Worm (Caenorhabditis elegans) whole organism, L1 larva: ENCODE data around the gene csn-6.

Experiments used
- blmp-1 ChIP-seq: fragments of 150-350 bp; optimal IDR thresholded peaks from 2 replicates; lab custom pipeline; 2014; ENCODE audit warnings: missing biosample characterization, missing genetic modification characterization
- ceh-63 ChIP-seq: fragments of 200-800 bp; sonication (Bioruptor generic); optimal IDR thresholded peaks from 2 replicates; lab custom pipeline; 2018; ENCODE audit warnings: mild to moderate bottlenecking, missing genetic modification characterization, missing compliant biosample characterization
- elt-3 ChIP-seq, 6 experiments: fragments of 150-350 bp in 1 of 6; sonication (generic microtip); optimal IDR thresholded peaks; 2 replicates each; lab custom pipeline; 2017 to 2018; ENCODE audit warnings: missing biosample characterization in 6 of 6, missing genetic modification characterization in 6 of 6, inconsistent platforms in 1 of 6
- lin-39 ChIP-seq: fragments of 150-350 bp; optimal IDR thresholded peaks from 2 replicates; lab custom pipeline; 2014; ENCODE audit warnings: missing biosample characterization, missing genetic modification reagents, missing genetic modification characterization
- tlp-1 ChIP-seq: fragments of 150-350 bp; optimal IDR thresholded peaks from 2 replicates; lab custom pipeline; 2014; ENCODE audit warnings: missing biosample characterization, missing genetic modification characterization
- unc-130 ChIP-seq: fragments of 150-350 bp; optimal IDR thresholded peaks from 2 replicates; lab custom pipeline; 2017; ENCODE audit warnings: missing biosample characterization, missing genetic modification characterization, inconsistent platforms

- no peak for TF ChIP-seq tlp-1
- no peak for TF ChIP-seq ceh-63 (GFP tag; lab: Kevin White, UChicago)
- TF ChIP-seq unc-130 (tag; lab: Kevin White, UChicago): no peak
- no peak for TF ChIP-seq lin-39 (tag; lab: Kevin White, UChicago)
- TF ChIP-seq elt-3 (tag; optimal IDR thresholded peaks at IDR 0.05; lab: Kevin White, UChicago): no peak
- TF ChIP-seq blmp-1: no peak
Measured at ce11 chrIV:13300109-13300508, 515 bp upstream of the csn-6 start, which contains the start of gene kdp-1.
